Fruit fly (Drosophila melanogaster) whole organism, adult: ENCODE data around the gene CG31862.

Source experiments
- CG11617 ChIP-seq: fragments of 200-800 bp; sonication (Bioruptor generic); optimal IDR thresholded peaks from 2 replicates; lab custom pipeline; 2017; ENCODE audit warnings: mild to moderate bottlenecking, missing biosample characterization, missing genetic modification reagents, missing genetic modification characterization
- CG12768 ChIP-seq: fragments of 200-800 bp; sonication (Bioruptor generic); optimal IDR thresholded peaks from 2 replicates; lab custom pipeline; 2017; ENCODE audit warnings: missing biosample characterization, missing genetic modification characterization, mild to moderate bottlenecking, moderate library complexity, missing genetic modification reagents
- CG14711 ChIP-seq: fragments of 200-800 bp; sonication (Bioruptor generic); optimal IDR thresholded peaks from 2 replicates; lab custom pipeline; 2018; ENCODE audit warnings: missing biosample characterization, mild to moderate bottlenecking, missing genetic modification characterization, moderate library complexity
- CG1620 ChIP-seq: fragments of 200-800 bp; sonication (Bioruptor generic); optimal IDR thresholded peaks from 2 replicates; lab custom pipeline; 2016; ENCODE audit warnings: missing biosample characterization, missing genetic modification characterization
- CG33017 ChIP-seq: fragments of 200-800 bp; sonication (Bioruptor generic); optimal IDR thresholded peaks from 2 replicates; lab custom pipeline; 2018; ENCODE audit warnings: missing biosample characterization, mild to moderate bottlenecking, missing genetic modification characterization, moderate library complexity
- CG5204 ChIP-seq: fragments of 200-800 bp; sonication (Bioruptor generic); optimal IDR thresholded peaks from 2 replicates; lab custom pipeline; 2016; ENCODE audit warnings: missing biosample characterization, missing genetic modification characterization
- CG7045 ChIP-seq: fragments of 200-800 bp; sonication (Bioruptor generic); optimal IDR thresholded peaks from 2 replicates; lab custom pipeline; 2017; ENCODE audit warnings: missing biosample characterization, mild to moderate bottlenecking, missing genetic modification characterization
- CG7101 ChIP-seq: fragments of 200-800 bp; sonication (Bioruptor generic); optimal IDR thresholded peaks from 2 replicates; lab custom pipeline; 2018; ENCODE audit warnings: missing biosample characterization, mild to moderate bottlenecking, missing genetic modification characterization, moderate library complexity
- Clk ChIP-seq: fragments of 200-800 bp; sonication (Bioruptor generic); optimal IDR thresholded peaks from 2 replicates; lab custom pipeline; 2017; ENCODE audit warnings: missing biosample characterization, missing genetic modification characterization
- Crg-1 ChIP-seq: fragments of 200-800 bp; sonication (Bioruptor generic); optimal IDR thresholded peaks from 2 replicates; lab custom pipeline; 2016; ENCODE audit warnings: missing biosample characterization, missing genetic modification characterization
- Hr96 ChIP-seq: fragments of 200-800 bp; sonication (Bioruptor generic); optimal IDR thresholded peaks from 2 replicates; lab custom pipeline; 2016; ENCODE audit warnings: missing biosample characterization, missing genetic modification characterization
- Mnt ChIP-seq: fragments of 200-800 bp; sonication (Bioruptor generic); optimal IDR thresholded peaks from 2 replicates; lab custom pipeline; 2016; ENCODE audit warnings: missing biosample characterization, mild to moderate bottlenecking, missing genetic modification characterization
- bab1 ChIP-seq: fragments of 200-800 bp; sonication (Bioruptor generic); optimal IDR thresholded peaks from 3 replicates; lab custom pipeline; 2019; ENCODE audit warnings: missing biosample characterization, mild to moderate bottlenecking, missing genetic modification characterization, moderate library complexity
- cic ChIP-seq: fragments of 200-800 bp; sonication (Bioruptor generic); optimal IDR thresholded peaks from 2 replicates; lab custom pipeline; 2017; ENCODE audit warnings: missing biosample characterization, mild to moderate bottlenecking, missing genetic modification characterization, moderate library complexity
- cnc ChIP-seq, 2 experiments: fragments of >200 bp; optimal IDR thresholded peaks; 2 replicates each; lab custom pipeline; 2017
- kay ChIP-seq: fragments of 200-800 bp; sonication (Bioruptor generic); peaks from one replicate; lab custom pipeline; 2016; ENCODE audit warnings: missing biosample characterization, missing genetic modification characterization, borderline replicate concordance
- ovo ChIP-seq: fragments of 200-800 bp; sonication (Bioruptor generic); optimal IDR thresholded peaks from 2 replicates; lab custom pipeline; 2016; ENCODE audit warnings: missing biosample characterization, missing genetic modification characterization
- pad ChIP-seq: fragments of 200-800 bp; sonication (Bioruptor generic); optimal IDR thresholded peaks from 3 replicates; lab custom pipeline; 2017; ENCODE audit warnings: missing biosample characterization, missing genetic modification characterization, mild to moderate bottlenecking, moderate library complexity, missing genetic modification reagents
- tj ChIP-seq: fragments of 200-800 bp; sonication (Bioruptor generic); optimal IDR thresholded peaks from 3 replicates; lab custom pipeline; 2017; ENCODE audit warnings: missing biosample characterization, mild to moderate bottlenecking, missing genetic modification characterization, moderate library complexity
- toe ChIP-seq: fragments of 200-800 bp; sonication (Bioruptor generic); optimal IDR thresholded peaks from 2 replicates; lab custom pipeline; 2016; ENCODE audit warnings: missing biosample characterization, missing genetic modification characterization

Gene CG31862

dm6 chr2L:12347034-12347433 is 8.4 kb downstream of the CG31862 start:
- no peak for TF ChIP-seq Clk (GFP tag; lab: Kevin White, UChicago)
- TF ChIP-seq cic (GFP tag; lab: Kevin White, UChicago) = no peak
- TF ChIP-seq Mnt (GFP tag; lab: Kevin White, UChicago) = no peak
- TF ChIP-seq CG11617 (GFP tag; lab: Kevin White, UChicago) = no peak
- TF ChIP-seq cnc (optimal IDR thresholded peaks at IDR 0.05; lab: Kevin White, UChicago) = no peak
- TF ChIP-seq toe (GFP tag; lab: Kevin White, UChicago) = no peak
- TF ChIP-seq CG33017 (tag; lab: Kevin White, UChicago) = no peak
- no peak for TF ChIP-seq CG12768 (GFP tag; lab: Kevin White, UChicago)
- TF ChIP-seq CG1620 (GFP tag; lab: Kevin White, UChicago) = no peak

dm6 chr2L:12347862-12348261 is 9.2 kb downstream of the CG31862 start:
- no peak for TF ChIP-seq Hr96 (GFP tag; lab: Kevin White, UChicago)
- TF ChIP-seq CG7045 (GFP tag; lab: Kevin White, UChicago) = no peak
- peak; percentile 58 for TF ChIP-seq cic (GFP tag; lab: Kevin White, UChicago)
- TF ChIP-seq CG1620 (GFP tag; lab: Kevin White, UChicago) = no peak
- no peak for TF ChIP-seq CG5204 (GFP tag; lab: Kevin White, UChicago)
- TF ChIP-seq CG14711 (tag; lab: Kevin White, UChicago) = no peak
- peak; percentile 16 for TF ChIP-seq CG12768 (GFP tag; lab: Kevin White, UChicago)
- TF ChIP-seq bab1 (GFP tag; lab: Kevin White, UChicago) = no peak

dm6 chr2L:12348407-12349091 is 9.9 kb downstream of the CG31862 start:
- TF ChIP-seq Mnt (GFP tag; lab: Kevin White, UChicago) = peak; percentile 8
- no peak for TF ChIP-seq CG12768 (GFP tag; lab: Kevin White, UChicago)
- TF ChIP-seq CG33017 (tag; lab: Kevin White, UChicago) = no peak
- TF ChIP-seq CG14711 (tag; lab: Kevin White, UChicago) = no peak
- no peak for TF ChIP-seq CG7101 (tag; lab: Kevin White, UChicago)
- no peak for TF ChIP-seq CG1620 (GFP tag; lab: Kevin White, UChicago)
- no peak for TF ChIP-seq CG7045 (GFP tag; lab: Kevin White, UChicago)
- TF ChIP-seq pad (GFP tag; lab: Kevin White, UChicago) = peak; percentile 66
- TF ChIP-seq kay = peak; percentile 72
- no peak for TF ChIP-seq Crg-1 (GFP tag; lab: Kevin White, UChicago)
- peak; percentile 75 for TF ChIP-seq cic (GFP tag; lab: Kevin White, UChicago)
- TF ChIP-seq toe (GFP tag; lab: Kevin White, UChicago) = peak; percentile 4

dm6 chr2L:12350880-12351279 is 12.2 kb downstream of the CG31862 start:
- no peak for TF ChIP-seq Crg-1 (GFP tag; lab: Kevin White, UChicago)
- TF ChIP-seq CG11617 (GFP tag; lab: Kevin White, UChicago) = no peak
- no peak for TF ChIP-seq Clk (GFP tag; lab: Kevin White, UChicago)
- TF ChIP-seq Mnt (GFP tag; lab: Kevin White, UChicago) = no peak
- peak; percentile 16 for TF ChIP-seq CG5204 (GFP tag; lab: Kevin White, UChicago)
- TF ChIP-seq cic (GFP tag; lab: Kevin White, UChicago) = no peak
- TF ChIP-seq CG7101 (tag; lab: Kevin White, UChicago) = no peak

dm6 chr2L:12351969-12352368 is 13.3 kb downstream of the CG31862 start:
- TF ChIP-seq toe (GFP tag; lab: Kevin White, UChicago) = no peak
- TF ChIP-seq cnc (optimal IDR thresholded peaks at IDR 0.05; lab: Kevin White, UChicago) = no peak
- no peak for TF ChIP-seq pad (GFP tag; lab: Kevin White, UChicago)
- no peak for TF ChIP-seq CG7045 (GFP tag; lab: Kevin White, UChicago)
- TF ChIP-seq kay = no peak
- no peak for TF ChIP-seq CG12768 (GFP tag; lab: Kevin White, UChicago)
- no peak for TF ChIP-seq Crg-1 (GFP tag; lab: Kevin White, UChicago)
- TF ChIP-seq CG33017 (tag; lab: Kevin White, UChicago) = no peak
- TF ChIP-seq CG11617 (GFP tag; lab: Kevin White, UChicago) = no peak
- no peak for TF ChIP-seq ovo (GFP tag; lab: Kevin White, UChicago)
- TF ChIP-seq cic (GFP tag; lab: Kevin White, UChicago) = no peak
- no peak for TF ChIP-seq Mnt (GFP tag; lab: Kevin White, UChicago)
- TF ChIP-seq Hr96 (GFP tag; lab: Kevin White, UChicago) = no peak
- TF ChIP-seq CG1620 (GFP tag; lab: Kevin White, UChicago) = no peak
- TF ChIP-seq tj (GFP tag; lab: Kevin White, UChicago) = no peak
- no peak for TF ChIP-seq CG14711 (tag; lab: Kevin White, UChicago)
- no peak for TF ChIP-seq bab1 (GFP tag; lab: Kevin White, UChicago)
- TF ChIP-seq CG7101 (tag; lab: Kevin White, UChicago) = no peak

- TF ChIP-seq kay (peak; percentile 47), Hr96 (GFP tag; lab: Kevin White, UChicago) (no peak)
Observed at dm6 chr2L:12353926-12354325, 15.3 kb downstream of the CG31862 start.
